Worm (Caenorhabditis elegans): ENCODE results near the gene cra-1.
A peak's percentile ranks its signal among the peaks of the same experiment; 100 is the strongest.

Gene cra-1

DNA sequence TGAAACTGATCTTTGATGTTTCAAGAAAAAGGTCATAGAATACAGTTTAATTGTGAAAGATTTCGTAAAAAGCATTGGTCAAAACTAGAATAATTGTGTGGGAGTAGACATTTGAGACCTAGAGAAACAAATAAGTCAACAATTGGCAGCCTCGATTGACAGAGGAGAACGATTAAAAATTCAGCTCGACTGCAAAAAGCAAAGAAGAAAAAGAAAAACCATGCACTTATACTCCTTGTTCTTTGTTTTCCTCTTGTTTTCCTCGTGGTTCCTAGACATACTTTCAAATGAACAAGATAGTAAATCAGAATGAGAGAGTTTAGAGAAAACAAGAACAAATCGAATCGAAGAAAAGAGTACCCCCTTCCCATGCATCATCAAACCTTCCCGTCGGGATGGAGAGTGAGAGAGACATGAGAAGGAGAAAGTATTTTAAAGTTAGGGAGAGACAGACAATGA, 11.8 kb downstream of the cra-1 start (continued):
- TF ChIP-seq athp-1 (tag; optimal IDR thresholded peaks at IDR 0.05) = no peak
- TF ChIP-seq ztf-26 (tag; optimal IDR thresholded peaks at IDR 0.05) = no peak
- no peak for TF ChIP-seq nhr-90 (tag; optimal IDR thresholded peaks at IDR 0.05)
- no peak for TF ChIP-seq rpc-1 (optimal IDR thresholded peaks at IDR 0.05)
- no peak for TF ChIP-seq rpc-1 (tag; optimal IDR thresholded peaks at IDR 0.05)
- TF ChIP-seq unc-62 (GFP tag; optimal IDR thresholded peaks at IDR 0.05) = no peak
- TF ChIP-seq hrde-1 (tag; optimal IDR thresholded peaks at IDR 0.05; ENCODE audit: borderline replicate concordance) = no peak
- TF ChIP-seq K12H6.12 (tag; optimal IDR thresholded peaks at IDR 0.05) = no peak
- no peak for TF ChIP-seq dox-1 (GFP tag; IDR thresholded peaks at IDR 0.05)
- no peak for TF ChIP-seq T07F8.4 (tag; optimal IDR thresholded peaks at IDR 0.05)
- no peak for TF ChIP-seq lin-26 (GFP tag; IDR thresholded peaks at IDR 0.05)
- no peak for TF ChIP-seq nhr-120 (GFP tag; IDR thresholded peaks at IDR 0.05)
- no peak for TF ChIP-seq madf-3 (GFP tag; IDR thresholded peaks at IDR 0.05)
- no peak for TF ChIP-seq somi-1 (GFP tag; optimal IDR thresholded peaks at IDR 0.05)
- no peak for TF ChIP-seq sdz-38 (tag; optimal IDR thresholded peaks at IDR 0.05)
- TF ChIP-seq C17E4.6 (GFP tag; IDR thresholded peaks at IDR 0.05) = no peak
- no peak for TF ChIP-seq attf-3 (GFP tag; conservative IDR thresholded peaks at IDR 0.05)
- TF ChIP-seq zfh-2 (GFP tag; conservative IDR thresholded peaks at IDR 0.05) = no peak
- no peak for TF ChIP-seq ceh-27 (GFP tag; optimal IDR thresholded peaks at IDR 0.05)
- no peak for TF ChIP-seq zim-3 (tag; optimal IDR thresholded peaks at IDR 0.05)
- TF ChIP-seq egl-18 (GFP tag; IDR thresholded peaks at IDR 0.05) = no peak
- TF ChIP-seq lsy-27 (tag; optimal IDR thresholded peaks at IDR 0.05; ENCODE audit: borderline replicate concordance, insufficient read depth) = no peak
- TF ChIP-seq Y67H2A.10 (GFP tag; conservative IDR thresholded peaks at IDR 0.05) = no peak
- no peak for TF ChIP-seq C06A6.2 (GFP tag; conservative IDR thresholded peaks at IDR 0.05)
- no peak for TF ChIP-seq ztf-28 (GFP tag; IDR thresholded peaks at IDR 0.05)
- no peak for TF ChIP-seq madf-6 (GFP tag; IDR thresholded peaks at IDR 0.05)

DNA sequence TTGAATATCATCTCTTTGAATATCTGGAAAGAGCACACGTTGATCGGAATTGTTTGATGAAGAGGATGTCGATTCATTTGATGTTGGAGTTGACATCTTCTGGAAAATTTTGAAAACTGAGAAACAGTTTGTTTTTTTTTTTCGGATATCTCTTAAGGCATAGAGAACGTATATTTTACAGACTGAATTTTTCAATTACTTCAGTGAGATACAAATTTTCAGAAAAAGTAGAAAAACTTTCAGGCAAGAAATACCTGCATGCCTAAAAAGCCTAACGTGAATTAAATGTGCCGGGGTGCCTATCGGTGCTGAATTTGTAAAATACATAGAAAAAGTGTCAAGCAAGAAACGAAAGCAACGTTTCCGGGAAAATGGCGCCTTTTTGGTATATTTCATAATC, 12.6 kb downstream of the cra-1 start, which contains the start of gene zak-1:
Gene zak-1, minus strand, starts transcription at position 101 of the 400 bp plus-strand sequence.
- TF ChIP-seq mcd-1 (GFP tag; IDR thresholded peaks at IDR 0.05) (no peak), Y53F4B.3 (GFP tag; IDR thresholded peaks at IDR 0.05) (no peak), F22D6.2 (tag; optimal IDR thresholded peaks at IDR 0.05) (no peak), B0035.1 (tag; optimal IDR thresholded peaks at IDR 0.05) (no peak), gei-17 (GFP tag; optimal IDR thresholded peaks at IDR 0.05) (no peak), ets-4 (GFP tag; optimal IDR thresholded peaks at IDR 0.05) (no peak), ztf-26 (tag; optimal IDR thresholded peaks at IDR 0.05) (no peak)

DNA sequence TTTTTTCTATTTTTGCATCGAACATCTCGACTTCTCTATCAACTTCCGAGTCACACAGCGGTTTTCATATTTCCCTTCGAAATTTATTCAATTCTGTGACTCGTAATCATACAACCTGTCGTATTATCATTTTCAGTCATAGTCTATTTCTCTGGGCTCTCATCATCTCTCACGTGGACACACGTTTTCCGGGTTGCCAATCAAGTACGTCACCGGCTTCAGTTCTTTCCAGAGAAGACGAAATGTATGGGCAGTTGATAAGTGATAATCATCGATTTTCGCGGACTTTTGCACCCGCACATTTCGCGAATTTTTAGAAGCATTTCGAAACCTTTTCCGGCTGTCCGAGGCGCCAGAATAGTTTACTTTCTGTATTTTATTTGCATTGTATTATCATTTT, 19.0 kb downstream of the cra-1 start, which contains the start of gene srv-1:
Gene srv-1, plus strand, starts transcription at position 131 of the 400 bp plus-strand sequence.
- 0 out of 2 replicates have a peak, but pooled peaks have one; percentile 22 for TF ChIP-seq egl-44 (GFP tag; IDR thresholded peaks at IDR 0.05)
- no peak for TF ChIP-seq lin-40 (tag; optimal IDR thresholded peaks at IDR 0.05)
- TF ChIP-seq attf-5 (GFP tag; optimal IDR thresholded peaks at IDR 0.05) = peak; percentile 15
- TF ChIP-seq hmg-1.2 (GFP tag; IDR thresholded peaks at IDR 0.05) = 0 out of 2 replicates have a peak, but pooled peaks have one; percentile 16
- peak; percentile 92 for TF ChIP-seq ets-4 (GFP tag; optimal IDR thresholded peaks at IDR 0.05)
- TF ChIP-seq F23B12.7 (tag; optimal IDR thresholded peaks at IDR 0.05; ENCODE audit: insufficient read depth) = no peak
- peak; percentile 33 for TF ChIP-seq lin-54 (GFP tag; optimal IDR thresholded peaks at IDR 0.05)
- TF ChIP-seq nhr-90 (tag; optimal IDR thresholded peaks at IDR 0.05) = peak; percentile 45
- TF ChIP-seq dox-1 (GFP tag; IDR thresholded peaks at IDR 0.05) = peak; percentile 27; the same call in 1 of the 2 replicates
- TF ChIP-seq nhr-80 (tag; optimal IDR thresholded peaks at IDR 0.05) = peak; percentile 98
- no peak for TF ChIP-seq somi-1 (GFP tag; optimal IDR thresholded peaks at IDR 0.05)
- TF ChIP-seq B0336.3 (GFP tag; IDR thresholded peaks at IDR 0.05) = peak; percentile 57; the same call in 1 of the 2 replicates
- TF ChIP-seq ztf-22 (GFP tag; optimal IDR thresholded peaks at IDR 0.05) = peak; percentile 70
- TF ChIP-seq lir-1 (GFP tag; conservative IDR thresholded peaks at IDR 0.05) = 0 out of 2 replicates have a peak, but pooled peaks have one; percentile 9
- 0 out of 2 replicates have a peak, but pooled peaks have one; percentile 31 for TF ChIP-seq cebp-2 (GFP tag; IDR thresholded peaks at IDR 0.05)
- no peak for TF ChIP-seq ceh-27 (GFP tag; optimal IDR thresholded peaks at IDR 0.05)
- TF ChIP-seq unc-130 (GFP tag; optimal IDR thresholded peaks at IDR 0.05) = no peak
- TF ChIP-seq unc-62 (GFP tag; optimal IDR thresholded peaks at IDR 0.05) = peak; percentile 40
- TF ChIP-seq atf-7 (tag; optimal IDR thresholded peaks at IDR 0.05) = peak; percentile 86
- no peak for TF ChIP-seq D2030.7 (GFP tag; IDR thresholded peaks at IDR 0.05)
- peak; percentile 49 for TF ChIP-seq tlf-1 (GFP tag; optimal IDR thresholded peaks at IDR 0.05)
